Worm (Caenorhabditis elegans): ENCODE data around the gene Y102A5C.4.

DNA sequence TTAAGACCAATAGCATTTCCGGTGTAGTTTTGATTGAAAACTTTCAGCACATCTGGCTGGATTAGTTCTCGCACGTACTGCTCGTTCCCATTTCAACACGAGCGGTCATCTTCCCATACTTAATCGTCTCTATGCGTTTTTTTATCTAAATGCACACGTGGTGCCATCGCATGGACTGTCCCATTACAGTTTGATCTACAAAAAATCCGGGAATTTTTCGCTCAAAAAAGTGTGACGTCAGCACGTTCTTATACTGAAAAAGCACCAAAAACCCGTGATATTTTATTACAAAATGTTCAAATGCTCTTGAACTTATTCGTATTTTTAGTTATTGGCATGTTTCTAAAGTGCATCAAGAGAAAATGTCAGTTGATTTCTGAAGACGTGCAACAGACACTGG is at the start of gene Y102A5C.4:
- TF ChIP-seq nhr-11 (tag; optimal IDR thresholded peaks at IDR 0.05) (no peak), pha-4 (tag; optimal IDR thresholded peaks at IDR 0.05) (no peak), pax-1 (tag; optimal IDR thresholded peaks at IDR 0.05) (no peak), ets-4 (tag; optimal IDR thresholded peaks at IDR 0.05) (no peak), ceh-34 (tag; optimal IDR thresholded peaks at IDR 0.05) (no peak), K09A11.1 (tag; optimal IDR thresholded peaks at IDR 0.05; ENCODE audit: insufficient read depth) (no peak), pqm-1 (tag; optimal IDR thresholded peaks at IDR 0.05) (no peak), fax-1 (tag; optimal IDR thresholded peaks at IDR 0.05) (no peak)

All from whole organism, late embryonic.